Worm (Caenorhabditis elegans) whole organism, L1 larva: ENCODE results near the gene D1086.5.

Experiments used
- egl-27 ChIP-seq, 2 experiments: fragments of 150-350 bp in 1 of 2; sonication (generic microtip); optimal IDR thresholded peaks; 3 replicates each; lab custom pipeline; 2017 to 2018; ENCODE audit warnings: missing biosample characterization in 2 of 2, missing genetic modification characterization in 2 of 2, missing genetic modification reagents in 2 of 2
- elt-2 ChIP-seq: sonication (generic microtip); optimal IDR thresholded peaks from 2 replicates; lab custom pipeline; 2016; ENCODE audit warnings: missing genetic modification characterization, mild to moderate bottlenecking, inconsistent platforms, missing compliant biosample characterization, missing genetic modification reagents
- snpc-4 ChIP-seq: fragments of 150-350 bp; optimal IDR thresholded peaks from 2 replicates; lab custom pipeline; 2014; ENCODE audit warnings: missing biosample characterization, missing genetic modification characterization

ce11 chrV:14074160-14074559 lies 16.0 kb downstream of the D1086.5 start, which contains the start of gene D1086.11:
- TF ChIP-seq elt-2 (tag; lab: Kevin White, UChicago) (no peak), snpc-4 (tag; lab: Kevin White, UChicago) (no peak), egl-27 (tag; optimal IDR thresholded peaks at IDR 0.05; lab: Kevin White, UChicago) (no peak)
